Fruit fly (Drosophila melanogaster) whole organism, embryonic: ENCODE measurements around the gene CG33695.
A peak's percentile ranks its signal among the peaks of the same experiment; 100 is the strongest.

Experiments
- Atf-2 ChIP-seq: fragments of 200-800 bp; sonication (Bioruptor generic); optimal IDR thresholded peaks from 2 replicates; lab custom pipeline; 2016; ENCODE audit warnings: missing biosample characterization, missing genetic modification characterization
- C15 ChIP-seq: fragments of 200-800 bp; sonication (Bioruptor generic); IDR thresholded peaks from 3 replicates; pipeline ENCODE4 v1.3.6; 2022; ENCODE audit warnings: missing biosample characterization, missing genetic modification characterization
- CG11504 ChIP-seq: fragments of 200-800 bp; sonication (Bioruptor generic); optimal IDR thresholded peaks from 3 replicates; lab custom pipeline; 2019; ENCODE audit warnings: missing biosample characterization, mild to moderate bottlenecking, missing genetic modification characterization, moderate library complexity
- CG11696 ChIP-seq: fragments of 200-800 bp; sonication (Bioruptor generic); IDR thresholded peaks from 2 replicates; pipeline ENCODE4 v1.3.6; 2022; ENCODE audit warnings: missing biosample characterization, missing genetic modification characterization
- CG12155 ChIP-seq: fragments of 200-800 bp; sonication (Bioruptor generic); optimal IDR thresholded peaks from 3 replicates; lab custom pipeline; 2016; ENCODE audit warnings: missing biosample characterization, missing genetic modification characterization
- CG12219 ChIP-seq: fragments of 200-800 bp; sonication (Bioruptor generic); optimal IDR thresholded peaks from 3 replicates; lab custom pipeline; 2018; ENCODE audit warnings: missing biosample characterization, mild to moderate bottlenecking, missing genetic modification characterization
- CG12769 ChIP-seq: fragments of 200-800 bp; sonication (Bioruptor generic); optimal IDR thresholded peaks from 2 replicates; lab custom pipeline; 2019; ENCODE audit warnings: missing biosample characterization, mild to moderate bottlenecking, missing genetic modification characterization, moderate library complexity
- CG13287 ChIP-seq: fragments of 200-800 bp; sonication (Bioruptor generic); IDR thresholded peaks from 2 replicates; pipeline ENCODE4 v1.3.6; 2022; ENCODE audit warnings: missing biosample characterization, missing genetic modification characterization; ENCODE audit not compliant: partially characterized antibody
- CG14441 ChIP-seq: fragments of 200-800 bp; sonication (Bioruptor generic); IDR thresholded peaks from 2 replicates; pipeline ENCODE4 v1.3.6; 2022; ENCODE audit warnings: missing biosample characterization, missing genetic modification characterization
- CG15269 ChIP-seq: fragments of 200-800 bp; sonication (Bioruptor generic); optimal IDR thresholded peaks from 2 replicates; lab custom pipeline; 2018; ENCODE audit warnings: missing biosample characterization, mild to moderate bottlenecking, missing genetic modification characterization, moderate library complexity
- CG17568 ChIP-seq: fragments of 200-800 bp; sonication (Bioruptor generic); optimal IDR thresholded peaks from 2 replicates; lab custom pipeline; 2018; ENCODE audit warnings: missing biosample characterization, mild to moderate bottlenecking, missing genetic modification characterization, moderate library complexity
- CG2116 ChIP-seq: fragments of 200-800 bp; sonication (Bioruptor generic); optimal IDR thresholded peaks from 3 replicates; lab custom pipeline; 2018; ENCODE audit warnings: missing biosample characterization, mild to moderate bottlenecking, missing genetic modification characterization
- CG2712 ChIP-seq: fragments of 200-800 bp; optimal IDR thresholded peaks from 3 replicates; lab custom pipeline; 2019; ENCODE audit warnings: missing biosample characterization, mild to moderate bottlenecking, missing genetic modification characterization, moderate library complexity
- CG30020 ChIP-seq: fragments of 200-800 bp; optimal IDR thresholded peaks from 2 replicates; lab custom pipeline; 2019; ENCODE audit warnings: missing biosample characterization, mild to moderate bottlenecking, missing genetic modification characterization, moderate library complexity
- CG31224 ChIP-seq: fragments of 200-800 bp; sonication (Bioruptor generic); IDR thresholded peaks from 2 replicates; pipeline ENCODE4 v1.3.6; 2022; ENCODE audit warnings: missing biosample characterization, missing genetic modification characterization
- CG4854 ChIP-seq: fragments of 200-800 bp; sonication (Bioruptor generic); optimal IDR thresholded peaks from 2 replicates; lab custom pipeline; 2016; ENCODE audit warnings: missing biosample characterization, missing genetic modification characterization, inconsistent platforms
- CG5953 ChIP-seq: fragments of 200-800 bp; sonication (Bioruptor generic); IDR thresholded peaks from 2 replicates; pipeline ENCODE4 v1.3.6; 2022; ENCODE audit warnings: missing biosample characterization, missing genetic modification characterization
- CG6175 ChIP-seq: fragments of 200-800 bp; sonication (Bioruptor generic); IDR thresholded peaks from 3 replicates; pipeline ENCODE4 v1.3.6; 2022; ENCODE audit warnings: missing biosample characterization, missing genetic modification characterization
- CG6689 ChIP-seq: fragments of 200-800 bp; sonication (Bioruptor generic); IDR thresholded peaks from 2 replicates; pipeline ENCODE4 v1.3.6; 2022; ENCODE audit warnings: missing biosample characterization, missing genetic modification characterization
- Deaf1 ChIP-seq: fragments of 200-800 bp; optimal IDR thresholded peaks from 3 replicates; lab custom pipeline; 2019; ENCODE audit warnings: missing biosample characterization, mild to moderate bottlenecking, missing genetic modification characterization, moderate library complexity
- E2f2 ChIP-seq: fragments of 200-800 bp; sonication (Bioruptor generic); IDR thresholded peaks from 2 replicates; pipeline ENCODE4 v1.3.6; 2022; ENCODE audit warnings: missing biosample characterization, missing genetic modification characterization
- Fer3 ChIP-seq: fragments of 200-800 bp; sonication (Bioruptor generic); optimal IDR thresholded peaks from 2 replicates; lab custom pipeline; 2018; ENCODE audit warnings: missing biosample characterization, mild to moderate bottlenecking, missing genetic modification characterization, moderate library complexity
- Gug ChIP-seq: fragments of 200-800 bp; sonication (Bioruptor generic); IDR thresholded peaks from 4 replicates; pipeline ENCODE4 v1.3.6; 2022; ENCODE audit warnings: missing biosample characterization, missing genetic modification characterization
- Hey ChIP-seq: fragments of 200-800 bp; sonication (Bioruptor generic); optimal IDR thresholded peaks from 3 replicates; lab custom pipeline; 2018; ENCODE audit warnings: missing biosample characterization, mild to moderate bottlenecking, missing genetic modification characterization
- Hsf ChIP-seq: fragments of 200-800 bp; sonication (Bioruptor generic); optimal IDR thresholded peaks from 3 replicates; lab custom pipeline; 2016; ENCODE audit warnings: missing biosample characterization, missing genetic modification characterization
- Lpt ChIP-seq: fragments of >200 bp; optimal IDR thresholded peaks from 2 replicates; lab custom pipeline; 2018; ENCODE audit warnings: missing biosample characterization, missing genetic modification characterization
- Mes4 ChIP-seq: fragments of 200-800 bp; sonication (Bioruptor generic); optimal IDR thresholded peaks from 2 replicates; lab custom pipeline; 2016; ENCODE audit warnings: missing biosample characterization, missing genetic modification characterization
- NK7.1 ChIP-seq: fragments of 200-800 bp; sonication (Bioruptor generic); optimal IDR thresholded peaks from 3 replicates; lab custom pipeline; 2016; ENCODE audit warnings: missing biosample characterization, missing genetic modification characterization
- Nf-YB ChIP-seq: fragments of 200-800 bp; sonication (Bioruptor generic); optimal IDR thresholded peaks from 3 replicates; lab custom pipeline; 2019; ENCODE audit warnings: missing biosample characterization, mild to moderate bottlenecking, missing genetic modification characterization, moderate library complexity
- PHDP ChIP-seq: fragments of 200-800 bp; sonication (Bioruptor generic); optimal IDR thresholded peaks from 3 replicates; lab custom pipeline; 2018; ENCODE audit warnings: missing biosample characterization, mild to moderate bottlenecking, missing genetic modification characterization, moderate library complexity
- Ptx1 ChIP-seq: fragments of 200-800 bp; sonication (Bioruptor generic); IDR thresholded peaks from 2 replicates; pipeline ENCODE4 v1.3.6; 2022; ENCODE audit warnings: missing biosample characterization, missing genetic modification characterization
- Six4 ChIP-seq: fragments of 200-800 bp; sonication (Bioruptor generic); optimal IDR thresholded peaks from 2 replicates; lab custom pipeline; 2016; ENCODE audit warnings: missing biosample characterization, missing genetic modification characterization
- abd-A ChIP-seq: fragments of 200-800 bp; sonication (Bioruptor generic); optimal IDR thresholded peaks from 3 replicates; lab custom pipeline; 2019; ENCODE audit warnings: missing biosample characterization, mild to moderate bottlenecking, missing genetic modification characterization, moderate library complexity
- aop ChIP-seq: fragments of 200-800 bp; sonication (Bioruptor generic); IDR thresholded peaks from 2 replicates; pipeline ENCODE4 v1.3.6; 2022; ENCODE audit warnings: missing biosample characterization, missing genetic modification characterization
- ase ChIP-seq: fragments of 200-800 bp; sonication (Bioruptor generic); IDR thresholded peaks from 3 replicates; pipeline ENCODE4 v1.3.6; 2022; ENCODE audit warnings: missing biosample characterization, missing genetic modification characterization
- bowl ChIP-seq: fragments of 200-800 bp; sonication (Bioruptor generic); IDR thresholded peaks from 2 replicates; pipeline ENCODE4 v1.3.6; 2022; ENCODE audit warnings: missing biosample characterization, missing genetic modification characterization
- chm ChIP-seq: fragments of 200-800 bp; sonication (Bioruptor generic); IDR thresholded peaks from 2 replicates; pipeline ENCODE4 v1.3.6; 2022; ENCODE audit warnings: missing biosample characterization, missing genetic modification characterization
- chn ChIP-seq: fragments of 200-800 bp; sonication (Bioruptor generic); optimal IDR thresholded peaks from 2 replicates; lab custom pipeline; 2016; ENCODE audit warnings: missing biosample characterization, missing genetic modification characterization
- danr ChIP-seq: fragments of 200-800 bp; sonication (Bioruptor generic); IDR thresholded peaks from 2 replicates; pipeline ENCODE4 v1.3.6; 2022; ENCODE audit warnings: missing biosample characterization, missing genetic modification characterization
- en ChIP-seq: fragments of 200-800 bp; sonication (Bioruptor generic); optimal IDR thresholded peaks from 2 replicates; lab custom pipeline; 2016; ENCODE audit warnings: missing biosample characterization, missing genetic modification characterization
- esg ChIP-seq: fragments of 200-800 bp; sonication (Bioruptor generic); conservative IDR thresholded peaks from 2 replicates; pipeline ENCODE4 v1.3.6; 2022; ENCODE audit warnings: missing biosample characterization, missing genetic modification characterization
- ewg ChIP-seq: fragments of 200-800 bp; sonication (Bioruptor generic); optimal IDR thresholded peaks from 3 replicates; lab custom pipeline; 2017; ENCODE audit warnings: mild to moderate bottlenecking, missing biosample characterization, missing genetic modification reagents, missing genetic modification characterization
- fd102C ChIP-seq: fragments of 200-800 bp; sonication (Bioruptor generic); optimal IDR thresholded peaks from 2 replicates; lab custom pipeline; 2018; ENCODE audit warnings: missing biosample characterization, mild to moderate bottlenecking, missing genetic modification characterization, moderate library complexity
- jigr1 ChIP-seq: fragments of 200-800 bp; sonication (Bioruptor generic); IDR thresholded peaks from 3 replicates; pipeline ENCODE4 v1.3.6; 2022; ENCODE audit warnings: missing biosample characterization, missing genetic modification characterization
- jumu ChIP-seq: fragments of 200-800 bp; sonication (Bioruptor generic); optimal IDR thresholded peaks from 3 replicates; lab custom pipeline; 2016; ENCODE audit warnings: missing biosample characterization, missing genetic modification characterization
- luna ChIP-seq: fragments of 200-800 bp; sonication (Bioruptor generic); optimal IDR thresholded peaks from 2 replicates; lab custom pipeline; 2016; ENCODE audit warnings: missing biosample characterization, missing genetic modification characterization
- mirr ChIP-seq: fragments of 200-800 bp; sonication (Bioruptor generic); optimal IDR thresholded peaks from 3 replicates; lab custom pipeline; 2018; ENCODE audit warnings: missing biosample characterization, mild to moderate bottlenecking, missing genetic modification characterization
- sens ChIP-seq: fragments of 200-800 bp; sonication (Bioruptor generic); peaks from one replicate; lab custom pipeline; 2016; ENCODE audit warnings: missing biosample characterization, missing genetic modification characterization
- stc ChIP-seq: fragments of 200-800 bp; sonication (Bioruptor generic); IDR thresholded peaks from 2 replicates; pipeline ENCODE4 v1.3.6; 2022; ENCODE audit warnings: missing biosample characterization, missing genetic modification characterization
- tin ChIP-seq: fragments of 200-800 bp; sonication (Bioruptor generic); optimal IDR thresholded peaks from 3 replicates; lab custom pipeline; 2016; ENCODE audit warnings: missing biosample characterization, missing genetic modification characterization
- z ChIP-seq: fragments of 200-800 bp; sonication (Bioruptor generic); IDR thresholded peaks from 3 replicates; pipeline ENCODE4 v1.3.6; 2022; ENCODE audit warnings: missing biosample characterization, missing genetic modification characterization
- zen ChIP-seq: fragments of 200-800 bp; sonication (Bioruptor generic); optimal IDR thresholded peaks from 3 replicates; lab custom pipeline; 2018; ENCODE audit warnings: missing biosample characterization, mild to moderate bottlenecking, missing genetic modification characterization, moderate library complexity

CG33695 gene

DNA sequence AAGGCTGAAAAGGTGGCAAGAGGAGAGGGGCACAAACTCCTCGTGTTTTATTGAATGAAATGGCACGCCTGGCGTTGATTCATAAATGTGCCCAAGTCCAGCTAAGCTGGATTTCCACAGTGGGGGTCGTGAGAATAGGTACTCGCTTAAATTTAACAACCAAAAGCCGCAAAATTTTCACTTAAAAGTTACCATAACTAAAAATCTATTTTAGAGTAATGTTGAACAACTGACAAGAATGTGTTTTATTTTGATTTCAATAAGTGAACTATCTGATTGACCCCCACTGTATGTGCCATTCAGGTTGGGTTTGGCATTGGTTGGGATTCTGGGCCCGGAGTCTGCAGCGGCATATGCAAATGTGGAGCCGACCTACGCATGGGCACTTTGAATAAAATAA is 46.1 kb downstream of the CG33695 start (continued):
- TF ChIP-seq CG4854 (GFP tag; lab: Kevin White, UChicago) = no peak
- TF ChIP-seq CG13287 (GFP tag; lab: Robert Waterston, UW) = no peak
- TF ChIP-seq fd102C (GFP tag; lab: Kevin White, UChicago) = peak; percentile 17
- TF ChIP-seq CG15269 (tag; lab: Kevin White, UChicago) = peak; percentile 58
- TF ChIP-seq Deaf1 (tag; lab: Kevin White, UChicago) = peak; percentile 8
- TF ChIP-seq chn (GFP tag; lab: Kevin White, UChicago) = peak; percentile 27
- TF ChIP-seq CG17568 = peak; percentile 14
- peak; percentile 21 for TF ChIP-seq Nf-YB
- TF ChIP-seq C15 (GFP tag; lab: Robert Waterston, UW) = no peak
- peak; percentile 49 for TF ChIP-seq Hsf (GFP tag; lab: Kevin White, UChicago)
- TF ChIP-seq PHDP (tag; lab: Kevin White, UChicago) = peak; percentile 63
- TF ChIP-seq luna = no peak
- peak; percentile 92 for TF ChIP-seq sens (GFP tag; lab: Kevin White, UChicago)
- peak; percentile 65 for TF ChIP-seq CG12769 (tag; lab: Kevin White, UChicago)
- TF ChIP-seq chm (GFP tag; lab: Robert Waterston, UW) = peak; percentile 73
- peak; percentile 43 for TF ChIP-seq ewg
- no peak for TF ChIP-seq jigr1 (GFP tag; lab: Robert Waterston, UW)
- TF ChIP-seq Gug = peak; percentile 42; the same call in 2 of the 4 replicates
- TF ChIP-seq danr (GFP tag; lab: Robert Waterston, UW) = 0 out of 2 replicates have a peak, but pooled peaks have one; percentile 21
- peak; percentile 20 for TF ChIP-seq Fer3 (tag; lab: Kevin White, UChicago)
- peak; percentile 19 for TF ChIP-seq Atf-2 (GFP tag; lab: Kevin White, UChicago)
- peak; percentile 72 for TF ChIP-seq CG11696 (GFP tag; lab: Robert Waterston, UW)
- peak; percentile 14 for TF ChIP-seq CG12155 (GFP tag; lab: Kevin White, UChicago)
- peak; percentile 46 for TF ChIP-seq jumu (GFP tag; lab: Kevin White, UChicago)
- peak; percentile 81 for TF ChIP-seq CG11504
- TF ChIP-seq CG12219 (GFP tag; lab: Kevin White, UChicago) = peak; percentile 69
- TF ChIP-seq zen (tag; lab: Kevin White, UChicago) = peak; percentile 12
- TF ChIP-seq CG31224 = no peak
- TF ChIP-seq aop (GFP tag; lab: Robert Waterston, UW) = no peak
- no peak for TF ChIP-seq en (GFP tag; lab: Kevin White, UChicago)
- TF ChIP-seq CG2116 = no peak
- peak; percentile 63 for TF ChIP-seq stc
- peak; percentile 70 for TF ChIP-seq CG6689 (GFP tag; lab: Robert Waterston, UW)
- no peak for TF ChIP-seq mirr (GFP tag; lab: Kevin White, UChicago)
- TF ChIP-seq CG6175 (GFP tag; lab: Robert Waterston, UW) = no peak
- TF ChIP-seq esg (GFP tag; lab: Robert Waterston, UW) = peak; percentile 50; the same call in 1 of the 2 replicates
- no peak for TF ChIP-seq Lpt (GFP tag; lab: Kevin White, UChicago)
- TF ChIP-seq Ptx1 (GFP tag; lab: Robert Waterston, UW) = peak; percentile 72
- no peak for TF ChIP-seq CG30020 (tag; lab: Kevin White, UChicago)
- peak; percentile 61 for TF ChIP-seq CG14441 (GFP tag; lab: Robert Waterston, UW)
- TF ChIP-seq CG2712 (tag; lab: Kevin White, UChicago) = peak; percentile 73
- no peak for TF ChIP-seq bowl
- peak; percentile 46 for TF ChIP-seq tin (GFP tag; lab: Kevin White, UChicago)
- TF ChIP-seq Six4 (GFP tag; lab: Kevin White, UChicago) = peak; percentile 23
- peak; percentile 36; the same call in 1 of the 2 replicates for TF ChIP-seq E2f2 (GFP tag; lab: Robert Waterston, UW)
- 0 out of 2 replicates have a peak, but pooled peaks have one; percentile 7 for TF ChIP-seq CG5953 (GFP tag; lab: Robert Waterston, UW)
- TF ChIP-seq NK7.1 (GFP tag; lab: Kevin White, UChicago) = no peak
- peak; percentile 53; the same call in 2 of the 3 replicates for TF ChIP-seq ase
- no peak for TF ChIP-seq Hey (tag; lab: Kevin White, UChicago)
- no peak for TF ChIP-seq abd-A (tag; lab: Kevin White, UChicago)
- peak; percentile 66 for TF ChIP-seq Mes4 (GFP tag; lab: Kevin White, UChicago)
- TF ChIP-seq z (GFP tag; lab: Robert Waterston, UW) = 0 out of 3 replicates have a peak, but pooled peaks have one; percentile 40
